Worm (Caenorhabditis elegans): ENCODE results near the gene fzy-1.
A peak's percentile ranks its signal among the peaks of the same experiment; 100 is the strongest.

Gene fzy-1

ce11 chrII:5544145-5544515 is 43.6 kb downstream of the fzy-1 start (continued):
- TF ChIP-seq sptf-2 (GFP tag; optimal IDR thresholded peaks at IDR 0.05) (no peak), ets-4 (GFP tag; optimal IDR thresholded peaks at IDR 0.05) (peak; percentile 33), fkh-3 (tag; optimal IDR thresholded peaks at IDR 0.05) (no peak), snpc-1.1 (tag; optimal IDR thresholded peaks at IDR 0.05; ENCODE audit: insufficient read depth) (peak; percentile 82), madf-6 (GFP tag; IDR thresholded peaks at IDR 0.05) (peak; percentile 30; the same call in 1 of the 2 replicates), ztf-25 (GFP tag; IDR thresholded peaks at IDR 0.05) (no peak), pbrm-1 (GFP tag; IDR thresholded peaks at IDR 0.05) (peak; percentile 93), let-607 (tag; optimal IDR thresholded peaks at IDR 0.05) (no peak), Y53G8AR.9 (GFP tag; conservative IDR thresholded peaks at IDR 0.05) (peak; percentile 37), ztf-18 (tag; optimal IDR thresholded peaks at IDR 0.05) (no peak), lsy-27 (tag; optimal IDR thresholded peaks at IDR 0.05; ENCODE audit: borderline replicate concordance, insufficient read depth) (no peak), egl-44 (GFP tag; IDR thresholded peaks at IDR 0.05) (peak; percentile 62; the same call in 1 of the 2 replicates), pha-4 (tag; optimal IDR thresholded peaks at IDR 0.05) (peak; percentile 92), dpff-1 (tag; optimal IDR thresholded peaks at IDR 0.05) (no peak), lin-54 (GFP tag; optimal IDR thresholded peaks at IDR 0.05) (peak; percentile 25), chd-7 (tag; optimal IDR thresholded peaks at IDR 0.05) (no peak), Y67H2A.10 (GFP tag; conservative IDR thresholded peaks at IDR 0.05) (no peak; the same call in 1 of the 2 replicates), cebp-1 (GFP tag; IDR thresholded peaks at IDR 0.05) (peak; percentile 64), cebp-1 (tag; optimal IDR thresholded peaks at IDR 0.05) (peak; percentile 60), F23B12.7 (tag; optimal IDR thresholded peaks at IDR 0.05; ENCODE audit: insufficient read depth) (peak; percentile 25), snpc-3.4 (tag; optimal IDR thresholded peaks at IDR 0.05) (no peak), snpc-1.3 (tag; optimal IDR thresholded peaks at IDR 0.05; ENCODE audit: insufficient read depth) (no peak), dox-1 (GFP tag; IDR thresholded peaks at IDR 0.05) (peak; percentile 14; the same call in 1 of the 2 replicates), snpc-4 (GFP tag; optimal IDR thresholded peaks at IDR 0.05) (peak; percentile 93), snpc-4 (tag; optimal IDR thresholded peaks at IDR 0.05) (peak; percentile 98 to 99 (median 98)), C06A6.2 (GFP tag; conservative IDR thresholded peaks at IDR 0.05) (peak; percentile 78), hlh-26 (GFP tag; conservative IDR thresholded peaks at IDR 0.05) (no peak), C17E4.6 (GFP tag; IDR thresholded peaks at IDR 0.05) (no peak)

ce11 chrII:5544764-5545163 is 44.2 kb downstream of the fzy-1 start, which contains the start of gene ins-13:
TSS of gene ins-13 (minus strand) at chrII:5544864.
- peak; percentile 29 for TF ChIP-seq ZK185.1 (tag; optimal IDR thresholded peaks at IDR 0.05; ENCODE audit: poor library complexity, severe bottlenecking)
- no peak for TF ChIP-seq akir-1 (GFP tag; optimal IDR thresholded peaks at IDR 0.05)

- TF ChIP-seq nhr-80 (tag; optimal IDR thresholded peaks at IDR 0.05) (no peak), snpc-4 (GFP tag; optimal IDR thresholded peaks at IDR 0.05) (no peak), snpc-4 (tag; optimal IDR thresholded peaks at IDR 0.05) (peak in 2 of 4 experiments; percentile 3 to 50)
These were observed 46.9 kb downstream of the fzy-1 start, which contains the start of gene acdh-2 for ce11 chrII:5547442-5547894. TSS of gene acdh-2 (minus strand) at chrII:5547492.

ce11 chrII:5549746-5550145 is 49.2 kb downstream of the fzy-1 start, which contains the start of gene C17C3.6:
TSS of gene C17C3.6 (plus strand) at chrII:5550046.
- TF ChIP-seq unc-130 (GFP tag; optimal IDR thresholded peaks at IDR 0.05): no peak

Measured in whole organism, young adult.